Fruit fly (Drosophila melanogaster) whole organism, embryonic: ENCODE results near the gene puf.

Experiments
- Adf1 ChIP-seq: fragments of 200-800 bp; sonication (Bioruptor generic); IDR thresholded peaks from 2 replicates; pipeline ENCODE4 v1.3.6; 2022; ENCODE audit warnings: missing biosample characterization, missing genetic modification characterization
- Bgb ChIP-seq: fragments of 200-800 bp; sonication (Bioruptor generic); IDR thresholded peaks from 2 replicates; pipeline ENCODE4 v1.3.6; 2022; ENCODE audit warnings: missing biosample characterization, missing genetic modification characterization; ENCODE audit not compliant: partially characterized antibody
- CG12942 ChIP-seq: fragments of 200-800 bp; sonication (Bioruptor generic); optimal IDR thresholded peaks from 3 replicates; lab custom pipeline; 2016; ENCODE audit warnings: missing biosample characterization, missing genetic modification characterization
- CG14860 ChIP-seq: fragments of 200-800 bp; sonication (Bioruptor generic); IDR thresholded peaks from 3 replicates; pipeline ENCODE4 v1.3.6; 2022; ENCODE audit warnings: missing biosample characterization, missing genetic modification characterization; ENCODE audit not compliant: partially characterized antibody
- CG15073 ChIP-seq: fragments of 200-800 bp; sonication (Bioruptor generic); optimal IDR thresholded peaks from 2 replicates; lab custom pipeline; 2016; ENCODE audit warnings: missing biosample characterization, missing genetic modification characterization
- CG15514 ChIP-seq: fragments of 200-800 bp; sonication (Bioruptor generic); optimal IDR thresholded peaks from 3 replicates; lab custom pipeline; 2017; ENCODE audit warnings: missing biosample characterization, missing genetic modification characterization, mild to moderate bottlenecking, moderate library complexity, missing genetic modification reagents
- CG17568 ChIP-seq: fragments of 200-800 bp; sonication (Bioruptor generic); optimal IDR thresholded peaks from 2 replicates; lab custom pipeline; 2018; ENCODE audit warnings: missing biosample characterization, mild to moderate bottlenecking, missing genetic modification characterization, moderate library complexity
- CG17912 ChIP-seq: fragments of 200-800 bp; sonication (Bioruptor generic); optimal IDR thresholded peaks from 2 replicates; lab custom pipeline; 2018; ENCODE audit warnings: missing biosample characterization, mild to moderate bottlenecking, missing genetic modification characterization
- CG18262 ChIP-seq: fragments of 200-800 bp; optimal IDR thresholded peaks from 3 replicates; lab custom pipeline; 2019; ENCODE audit warnings: missing biosample characterization, mild to moderate bottlenecking, missing genetic modification characterization, moderate library complexity
- CG2116 ChIP-seq: fragments of 200-800 bp; sonication (Bioruptor generic); optimal IDR thresholded peaks from 3 replicates; lab custom pipeline; 2018; ENCODE audit warnings: missing biosample characterization, mild to moderate bottlenecking, missing genetic modification characterization
- CG31441 ChIP-seq: fragments of 200-800 bp; sonication (Bioruptor generic); IDR thresholded peaks from 2 replicates; pipeline ENCODE4 v1.3.6; 2022; ENCODE audit warnings: missing biosample characterization, missing genetic modification characterization
- CG34224 ChIP-seq: fragments of 200-800 bp; sonication (Bioruptor generic); IDR thresholded peaks from 3 replicates; pipeline ENCODE4 v1.3.6; 2022; ENCODE audit warnings: missing biosample characterization, missing genetic modification characterization; ENCODE audit not compliant: partially characterized antibody
- CG4328 ChIP-seq: fragments of 200-800 bp; sonication (Bioruptor generic); optimal IDR thresholded peaks from 3 replicates; lab custom pipeline; 2017; ENCODE audit warnings: missing biosample characterization, missing genetic modification reagents, missing genetic modification characterization
- CG7963 ChIP-seq: fragments of 200-800 bp; sonication (Bioruptor generic); IDR thresholded peaks from 3 replicates; pipeline ENCODE4 v1.3.6; 2022; ENCODE audit warnings: missing biosample characterization, missing genetic modification characterization; ENCODE audit not compliant: partially characterized antibody
- CG8944 ChIP-seq: fragments of 200-800 bp; sonication (Bioruptor generic); optimal IDR thresholded peaks from 3 replicates; lab custom pipeline; 2016; ENCODE audit warnings: missing biosample characterization, missing genetic modification characterization
- CG9876 ChIP-seq: fragments of 200-800 bp; sonication (Bioruptor generic); optimal IDR thresholded peaks from 2 replicates; lab custom pipeline; 2016; ENCODE audit warnings: missing biosample characterization, missing genetic modification characterization
- CHES-1-like ChIP-seq: fragments of 200-800 bp; sonication (Bioruptor generic); optimal IDR thresholded peaks from 2 replicates; lab custom pipeline; 2016; ENCODE audit warnings: missing biosample characterization, missing genetic modification characterization
- D19A ChIP-seq: fragments of 200-800 bp; optimal IDR thresholded peaks from 3 replicates; lab custom pipeline; 2019; ENCODE audit warnings: missing biosample characterization, mild to moderate bottlenecking, missing genetic modification characterization, moderate library complexity
- Dll ChIP-seq: fragments of 200-800 bp; sonication (Bioruptor generic); IDR thresholded peaks from 4 replicates; pipeline ENCODE4 v1.3.6; 2022; ENCODE audit warnings: missing biosample characterization, missing genetic modification characterization; ENCODE audit not compliant: partially characterized antibody
- Dref ChIP-seq: fragments of 200-800 bp; sonication (Bioruptor generic); IDR thresholded peaks from 2 replicates; pipeline ENCODE4 v1.3.6; 2022; ENCODE audit warnings: missing biosample characterization, missing genetic modification characterization
- Gug ChIP-seq: fragments of 200-800 bp; sonication (Bioruptor generic); IDR thresholded peaks from 4 replicates; pipeline ENCODE4 v1.3.6; 2022; ENCODE audit warnings: missing biosample characterization, missing genetic modification characterization
- HLH4C ChIP-seq: fragments of 200-800 bp; sonication (Bioruptor generic); IDR thresholded peaks from 3 replicates; pipeline ENCODE4 v1.3.6; 2022; ENCODE audit warnings: missing biosample characterization, missing genetic modification characterization; ENCODE audit not compliant: partially characterized antibody
- HLH54F ChIP-seq: fragments of 200-800 bp; sonication (Bioruptor generic); optimal IDR thresholded peaks from 3 replicates; lab custom pipeline; 2016; ENCODE audit warnings: missing biosample characterization, missing genetic modification characterization
- Hmr ChIP-seq: fragments of 200-800 bp; sonication (Bioruptor generic); optimal IDR thresholded peaks from 3 replicates; lab custom pipeline; 2017; ENCODE audit warnings: mild to moderate bottlenecking, missing biosample characterization, missing genetic modification reagents, missing genetic modification characterization
- Max ChIP-seq: fragments of 200-800 bp; sonication (Bioruptor generic); optimal IDR thresholded peaks from 2 replicates; lab custom pipeline; 2016; ENCODE audit warnings: missing biosample characterization, mild to moderate bottlenecking, missing genetic modification characterization
- Rfx ChIP-seq: fragments of 200-800 bp; sonication (Bioruptor generic); IDR thresholded peaks from 2 replicates; pipeline ENCODE4 v1.3.6; 2022; ENCODE audit warnings: missing biosample characterization, missing genetic modification characterization
- Scr ChIP-seq: fragments of 200-800 bp; sonication (Bioruptor generic); IDR thresholded peaks from 2 replicates; pipeline ENCODE4 v1.3.6; 2022; ENCODE audit warnings: missing biosample characterization, missing genetic modification characterization; ENCODE audit not compliant: partially characterized antibody
- Sin3A ChIP-seq: fragments of >200 bp; optimal IDR thresholded peaks from 2 replicates; lab custom pipeline; 2018
- Sry-δ ChIP-seq: fragments of 200-800 bp; sonication (Bioruptor generic); optimal IDR thresholded peaks from 2 replicates; lab custom pipeline; 2016; ENCODE audit warnings: missing biosample characterization, missing genetic modification characterization
- Stat92E ChIP-seq, 3 experiments: fragments of >200 bp in 2 of 3; fragments of 200-800 bp in 1 of 3; sonication (Bioruptor generic) in 1 of 3; optimal IDR thresholded peaks; 2 replicates each; lab custom pipeline; 2017 to 2019; ENCODE audit warnings: missing biosample characterization in 3 of 3, missing genetic modification characterization in 3 of 3, mild to moderate bottlenecking in 1 of 3, moderate library complexity in 1 of 3
- Trl ChIP-seq, 3 experiments: fragments of >200 bp in 2 of 3; fragments of 200-800 bp in 1 of 3; sonication (Bioruptor generic) in 1 of 3; optimal IDR thresholded peaks; 2 replicates in 1 of 3; 3 replicates in 2 of 3; lab custom pipeline; 2016 to 2017; ENCODE audit warnings: missing biosample characterization in 1 of 3, missing genetic modification characterization in 1 of 3
- amos ChIP-seq: fragments of 200-800 bp; sonication (Bioruptor generic); IDR thresholded peaks from 2 replicates; pipeline ENCODE4 v1.3.6; 2022; ENCODE audit warnings: missing biosample characterization, missing genetic modification characterization; ENCODE audit not compliant: partially characterized antibody
- ash1 ChIP-seq: fragments of 200-800 bp; sonication (Bioruptor generic); optimal IDR thresholded peaks from 2 replicates; lab custom pipeline; 2018; ENCODE audit warnings: missing biosample characterization, mild to moderate bottlenecking, missing genetic modification characterization
- bbx ChIP-seq: fragments of 200-800 bp; sonication (Bioruptor generic); IDR thresholded peaks from 2 replicates; pipeline ENCODE4 v1.3.6; 2022; ENCODE audit warnings: missing biosample characterization, missing genetic modification characterization; ENCODE audit not compliant: partially characterized antibody
- cg ChIP-seq: fragments of 200-800 bp; sonication (Bioruptor generic); optimal IDR thresholded peaks from 3 replicates; lab custom pipeline; 2019; ENCODE audit warnings: missing biosample characterization, mild to moderate bottlenecking, missing genetic modification characterization, moderate library complexity
- chm ChIP-seq: fragments of 200-800 bp; sonication (Bioruptor generic); IDR thresholded peaks from 2 replicates; pipeline ENCODE4 v1.3.6; 2022; ENCODE audit warnings: missing biosample characterization, missing genetic modification characterization
- dysf ChIP-seq: fragments of 200-800 bp; sonication (Bioruptor generic); IDR thresholded peaks from 3 replicates; pipeline ENCODE4 v1.3.6; 2022; ENCODE audit warnings: missing biosample characterization, missing genetic modification characterization
- ewg ChIP-seq: fragments of 200-800 bp; sonication (Bioruptor generic); optimal IDR thresholded peaks from 3 replicates; lab custom pipeline; 2017; ENCODE audit warnings: mild to moderate bottlenecking, missing biosample characterization, missing genetic modification reagents, missing genetic modification characterization
- kah ChIP-seq: fragments of 200-800 bp; sonication (Bioruptor generic); optimal IDR thresholded peaks from 2 replicates; lab custom pipeline; 2018; ENCODE audit warnings: missing biosample characterization, mild to moderate bottlenecking, missing genetic modification characterization
- lola ChIP-seq, 3 experiments: fragments of >200 bp in 2 of 3; fragments of 200-800 bp in 1 of 3; sonication (Bioruptor generic) in 1 of 3; optimal IDR thresholded peaks; 2 replicates each; lab custom pipeline; 2017 to 2019; ENCODE audit warnings: missing biosample characterization in 3 of 3, missing genetic modification characterization in 3 of 3, mild to moderate bottlenecking in 1 of 3, moderate library complexity in 1 of 3
- nmo ChIP-seq: fragments of 200-800 bp; sonication (Bioruptor generic); optimal IDR thresholded peaks from 2 replicates; lab custom pipeline; 2018; ENCODE audit warnings: missing biosample characterization, mild to moderate bottlenecking, missing genetic modification characterization, moderate library complexity
- odd ChIP-seq: fragments of 200-800 bp; sonication (Bioruptor generic); optimal IDR thresholded peaks from 2 replicates; lab custom pipeline; 2017; ENCODE audit warnings: missing biosample characterization, mild to moderate bottlenecking, missing genetic modification characterization
- pros ChIP-seq: fragments of 200-800 bp; sonication (Bioruptor generic); optimal IDR thresholded peaks from 3 replicates; lab custom pipeline; 2019; ENCODE audit warnings: missing biosample characterization, mild to moderate bottlenecking, missing genetic modification characterization, moderate library complexity
- pzg ChIP-seq: fragments of 200-800 bp; sonication (Bioruptor generic); optimal IDR thresholded peaks from 3 replicates; lab custom pipeline; 2018; ENCODE audit warnings: missing biosample characterization, mild to moderate bottlenecking, missing genetic modification characterization, moderate library complexity
- slbo ChIP-seq: fragments of 200-800 bp; sonication (Bioruptor generic); IDR thresholded peaks from 2 replicates; pipeline ENCODE4 v1.3.6; 2022; ENCODE audit warnings: missing biosample characterization, missing genetic modification characterization
- sna ChIP-seq: fragments of 200-800 bp; sonication (Bioruptor generic); IDR thresholded peaks from 2 replicates; pipeline ENCODE4 v1.3.6; 2022; ENCODE audit warnings: missing biosample characterization, missing genetic modification characterization; ENCODE audit not compliant: partially characterized antibody
- trem ChIP-seq: fragments of 200-800 bp; optimal IDR thresholded peaks from 3 replicates; lab custom pipeline; 2019; ENCODE audit warnings: missing biosample characterization, mild to moderate bottlenecking, missing genetic modification characterization, moderate library complexity
- vnd ChIP-seq: fragments of 200-800 bp; sonication (Bioruptor generic); IDR thresholded peaks from 3 replicates; pipeline ENCODE4 v1.3.6; 2022; ENCODE audit warnings: missing biosample characterization, missing genetic modification characterization; ENCODE audit not compliant: partially characterized antibody

Gene puf

DNA sequence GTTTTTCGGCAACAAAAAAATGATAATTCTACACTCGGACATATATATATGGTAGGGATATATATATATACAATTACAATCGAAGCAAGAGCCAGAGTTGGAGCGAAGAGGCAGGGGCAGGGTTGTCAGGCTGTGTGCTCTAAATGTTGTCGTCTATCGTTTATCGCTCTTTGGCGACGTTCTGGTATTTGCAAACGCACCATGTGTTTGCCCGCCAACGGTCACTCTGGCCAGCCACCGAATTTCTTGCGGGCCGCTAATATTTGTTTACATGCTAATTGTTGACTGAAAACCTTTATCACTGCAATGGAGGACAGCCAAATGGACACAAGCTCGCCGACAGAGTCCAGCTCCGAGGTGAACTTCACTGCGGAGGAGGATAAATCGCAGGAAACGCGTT is at the start of gene puf, which contains the start of gene ash2 (continued):
- peak; percentile 81 for TF ChIP-seq bbx (GFP tag; lab: Robert Waterston, UW)
- peak; percentile 22; the same call in 1 of the 2 replicates for TF ChIP-seq slbo (GFP tag; lab: Robert Waterston, UW)
- no peak for TF ChIP-seq pros
- peak; percentile 57 for TF ChIP-seq amos (GFP tag; lab: Robert Waterston, UW)
- TF ChIP-seq Sry-δ = peak; percentile 65
- peak; percentile 21 for TF ChIP-seq Max (GFP tag; lab: Kevin White, UChicago)
- TF ChIP-seq vnd (GFP tag; lab: Robert Waterston, UW) = no peak
- peak; percentile 40; the same call in 1 of the 2 replicates for TF ChIP-seq Adf1
- TF ChIP-seq cg = peak; percentile 16
- no peak for TF ChIP-seq HLH54F (GFP tag; lab: Kevin White, UChicago)
- no peak for TF ChIP-seq CG17912 (GFP tag; lab: Kevin White, UChicago)
- peak; percentile 64 for TF ChIP-seq CHES-1-like (GFP tag; lab: Kevin White, UChicago)
- TF ChIP-seq Scr (GFP tag; lab: Robert Waterston, UW) = peak; percentile 46
- peak; percentile 27; the same call in 1 of the 2 replicates for TF ChIP-seq sna (GFP tag; lab: Robert Waterston, UW)
- TF ChIP-seq Rfx (GFP tag; lab: Robert Waterston, UW) = peak; percentile 51
- no peak for TF ChIP-seq D19A (tag; lab: Kevin White, UChicago)
- no peak for TF ChIP-seq ewg
- TF ChIP-seq lola (GFP tag; optimal IDR thresholded peaks at IDR 0.05; lab: Kevin White, UChicago) = no peak
- TF ChIP-seq CG15514 (GFP tag; lab: Kevin White, UChicago) = peak; percentile 73
- peak; percentile 14 for TF ChIP-seq kah (GFP tag; lab: Kevin White, UChicago)
- no peak for TF ChIP-seq dysf (GFP tag; lab: Robert Waterston, UW)
- TF ChIP-seq CG31441 (GFP tag; lab: Robert Waterston, UW) = no peak
- no peak for TF ChIP-seq CG15073 (GFP tag; lab: Kevin White, UChicago)
- TF ChIP-seq CG17568 (GFP tag; lab: Kevin White, UChicago) = no peak
- TF ChIP-seq pzg (GFP tag; lab: Kevin White, UChicago) = peak; percentile 93
- TF ChIP-seq HLH4C (GFP tag; lab: Robert Waterston, UW) = peak; percentile 58; the same call in 2 of the 3 replicates
- TF ChIP-seq CG9876 (GFP tag; lab: Kevin White, UChicago) = no peak
- TF ChIP-seq Trl (optimal IDR thresholded peaks at IDR 0.05; lab: Kevin White, UChicago) = peak in 1 of 2 experiments; percentile 6
- peak; percentile 25 for TF ChIP-seq Trl (GFP tag; optimal IDR thresholded peaks at IDR 0.05; lab: Kevin White, UChicago)
- TF ChIP-seq Dref (GFP tag; lab: Robert Waterston, UW) = peak; percentile 90
- TF ChIP-seq CG8944 (GFP tag; lab: Kevin White, UChicago) = no peak
- no peak for TF ChIP-seq CG12942 (GFP tag; lab: Kevin White, UChicago)
- TF ChIP-seq CG14860 = peak; percentile 44; the same call in 2 of the 3 replicates
- TF ChIP-seq nmo (GFP tag; lab: Kevin White, UChicago) = peak; percentile 25
- TF ChIP-seq Stat92E (GFP tag; optimal IDR thresholded peaks at IDR 0.05; lab: Kevin White, UChicago) = peak in 1 of 3 experiments; percentile 25
- TF ChIP-seq Gug = peak; percentile 3; the same call in 1 of the 4 replicates
- TF ChIP-seq odd (GFP tag; lab: Kevin White, UChicago) = no peak
- peak; percentile 54; the same call in 1 of the 3 replicates for TF ChIP-seq CG34224 (GFP tag; lab: Robert Waterston, UW)
- peak; percentile 55; the same call in 1 of the 3 replicates for TF ChIP-seq CG7963 (GFP tag; lab: Robert Waterston, UW)
- peak; percentile 53 for TF ChIP-seq trem
- no peak for TF ChIP-seq CG4328 (GFP tag; lab: Kevin White, UChicago)
- TF ChIP-seq CG18262 (tag; lab: Kevin White, UChicago) = no peak
- peak; percentile 70 for TF ChIP-seq Bgb (GFP tag; lab: Robert Waterston, UW)
- TF ChIP-seq CG2116 = peak; percentile 86
- TF ChIP-seq chm (GFP tag; lab: Robert Waterston, UW) = no peak
- TF ChIP-seq Dll (GFP tag; lab: Robert Waterston, UW) = peak; percentile 55; the same call in 3 of the 4 replicates
- no peak for TF ChIP-seq Hmr (GFP tag; lab: Kevin White, UChicago)
- no peak for TF ChIP-seq ash1 (GFP tag; lab: Kevin White, UChicago)
- peak; percentile 74 for TF ChIP-seq Sin3A (lab: Kevin White, UChicago)
